Worm (Caenorhabditis elegans): ENCODE data around the gene sec-22.
A peak's percentile ranks its signal among the peaks of the same experiment; 100 is the strongest.

sec-22 gene

ce11 chrX:991274-991673 is 44.1 kb upstream of the sec-22 start, which contains the start of the genes C09E10.3 and dgk-1:
TSS of gene C09E10.3 (minus strand) at chrX:991374.
TSS of gene dgk-1 (minus strand) at chrX:991456.
- no peak for TF ChIP-seq pat-9 (tag; optimal IDR thresholded peaks at IDR 0.05)
- TF ChIP-seq elt-2 (tag; optimal IDR thresholded peaks at IDR 0.05), result no peak
- no peak for TF ChIP-seq hlh-8 (tag; optimal IDR thresholded peaks at IDR 0.05)
- no peak for TF ChIP-seq pha-4 (tag; optimal IDR thresholded peaks at IDR 0.05)
- no peak for TF ChIP-seq tbx-7 (tag; optimal IDR thresholded peaks at IDR 0.05)
- TF ChIP-seq C38D4.7 (GFP tag; optimal IDR thresholded peaks at IDR 0.05), result no peak
- no peak for TF ChIP-seq odd-2 (tag; optimal IDR thresholded peaks at IDR 0.05)
- TF ChIP-seq K09A11.1 (tag; optimal IDR thresholded peaks at IDR 0.05; ENCODE audit: insufficient read depth), result no peak
- no peak for TF ChIP-seq elt-4 (tag; optimal IDR thresholded peaks at IDR 0.05)
- no peak for TF ChIP-seq lin-11 (tag; optimal IDR thresholded peaks at IDR 0.05)
- TF ChIP-seq lim-6 (tag; optimal IDR thresholded peaks at IDR 0.05), result no peak
- no peak for TF ChIP-seq eyg-1 (tag; optimal IDR thresholded peaks at IDR 0.05)

ce11 chrX:992650-993403 is 42.5 kb upstream of the sec-22 start:
- peak; percentile 77 for TF ChIP-seq ref-2 (tag; optimal IDR thresholded peaks at IDR 0.05)
- TF ChIP-seq ceh-2 (tag; optimal IDR thresholded peaks at IDR 0.05), result no peak
- no peak for TF ChIP-seq eyg-1 (tag; optimal IDR thresholded peaks at IDR 0.05)
- TF ChIP-seq che-1 (tag; optimal IDR thresholded peaks at IDR 0.05), result no peak
- no peak for TF ChIP-seq ama-1 (optimal IDR thresholded peaks at IDR 0.05)
- TF ChIP-seq sdc-2 (tag; optimal IDR thresholded peaks at IDR 0.05), result peak; percentile 71
- TF ChIP-seq unc-42 (tag; optimal IDR thresholded peaks at IDR 0.05), result peak; percentile 73
- TF ChIP-seq tbx-2 (tag; optimal IDR thresholded peaks at IDR 0.05), result peak; percentile 81
- no peak for TF ChIP-seq nhr-11 (tag; optimal IDR thresholded peaks at IDR 0.05)
- no peak for TF ChIP-seq pqm-1 (tag; optimal IDR thresholded peaks at IDR 0.05)
- TF ChIP-seq elt-4 (tag; optimal IDR thresholded peaks at IDR 0.05), result no peak
- TF ChIP-seq ceh-6 (GFP tag; optimal IDR thresholded peaks at IDR 0.05), result no peak
- no peak for TF ChIP-seq nhr-232 (tag; optimal IDR thresholded peaks at IDR 0.05)
- TF ChIP-seq ceh-30 (tag; optimal IDR thresholded peaks at IDR 0.05), result no peak
- no peak for TF ChIP-seq hlh-30 (tag; optimal IDR thresholded peaks at IDR 0.05; ENCODE audit: insufficient read depth)
- no peak for TF ChIP-seq ceh-45 (GFP tag; IDR thresholded peaks at IDR 0.05)
- peak; percentile 55 for TF ChIP-seq C08G9.2 (tag; optimal IDR thresholded peaks at IDR 0.05)
- TF ChIP-seq ceh-14 (tag; optimal IDR thresholded peaks at IDR 0.05), result peak; percentile 76
- no peak for TF ChIP-seq zip-5 (tag; optimal IDR thresholded peaks at IDR 0.05)
- no peak for TF ChIP-seq sox-2 (GFP tag; IDR thresholded peaks at IDR 0.05)
- TF ChIP-seq hlh-13 (GFP tag; optimal IDR thresholded peaks at IDR 0.05), result no peak
- no peak for TF ChIP-seq ceh-24 (tag; optimal IDR thresholded peaks at IDR 0.05)
- TF ChIP-seq rnt-1 (tag; optimal IDR thresholded peaks at IDR 0.05), result peak; percentile 30
- TF ChIP-seq syd-9 (tag; optimal IDR thresholded peaks at IDR 0.05), result peak; percentile 38
- no peak for TF ChIP-seq ttx-3 (tag; optimal IDR thresholded peaks at IDR 0.05)
- peak; percentile 31 for TF ChIP-seq hlh-8 (tag; optimal IDR thresholded peaks at IDR 0.05)
- no peak for TF ChIP-seq ceh-9 (tag; optimal IDR thresholded peaks at IDR 0.05)
- no peak for TF ChIP-seq npax-4 (tag; optimal IDR thresholded peaks at IDR 0.05)
- no peak for TF ChIP-seq unc-55 (GFP tag; optimal IDR thresholded peaks at IDR 0.05)
- peak; percentile 48 for TF ChIP-seq K09A11.1 (tag; optimal IDR thresholded peaks at IDR 0.05; ENCODE audit: insufficient read depth)
- peak; percentile 34 for TF ChIP-seq lim-6 (tag; optimal IDR thresholded peaks at IDR 0.05)
- TF ChIP-seq ahr-1 (tag; optimal IDR thresholded peaks at IDR 0.05), result no peak
- no peak for TF ChIP-seq lin-11 (tag; optimal IDR thresholded peaks at IDR 0.05)
- no peak for TF ChIP-seq pat-9 (tag; optimal IDR thresholded peaks at IDR 0.05)
- TF ChIP-seq pros-1 (tag; optimal IDR thresholded peaks at IDR 0.05), result peak; percentile 81
- TF ChIP-seq elt-2 (tag; optimal IDR thresholded peaks at IDR 0.05), result no peak
- no peak for TF ChIP-seq fkh-10 (GFP tag; optimal IDR thresholded peaks at IDR 0.05)
- TF ChIP-seq gmeb-2 (tag; optimal IDR thresholded peaks at IDR 0.05), result no peak
- peak; percentile 44 for TF ChIP-seq dmd-4 (tag; optimal IDR thresholded peaks at IDR 0.05; ENCODE audit: borderline replicate concordance)
- peak; percentile 33 for TF ChIP-seq madf-2 (tag; optimal IDR thresholded peaks at IDR 0.05)
- no peak for TF ChIP-seq fax-1 (tag; optimal IDR thresholded peaks at IDR 0.05)
- TF ChIP-seq ets-4 (tag; optimal IDR thresholded peaks at IDR 0.05), result no peak
- peak; percentile 57 for TF ChIP-seq mec-3 (tag; optimal IDR thresholded peaks at IDR 0.05; ENCODE audit: borderline replicate concordance)
- no peak for TF ChIP-seq dve-1 (tag; optimal IDR thresholded peaks at IDR 0.05)
- TF ChIP-seq ceh-19 (GFP tag; optimal IDR thresholded peaks at IDR 0.05), result peak; percentile 50
